Worm (Caenorhabditis elegans): ENCODE data around the gene T24C2.3.

Gene T24C2.3

DNA sequence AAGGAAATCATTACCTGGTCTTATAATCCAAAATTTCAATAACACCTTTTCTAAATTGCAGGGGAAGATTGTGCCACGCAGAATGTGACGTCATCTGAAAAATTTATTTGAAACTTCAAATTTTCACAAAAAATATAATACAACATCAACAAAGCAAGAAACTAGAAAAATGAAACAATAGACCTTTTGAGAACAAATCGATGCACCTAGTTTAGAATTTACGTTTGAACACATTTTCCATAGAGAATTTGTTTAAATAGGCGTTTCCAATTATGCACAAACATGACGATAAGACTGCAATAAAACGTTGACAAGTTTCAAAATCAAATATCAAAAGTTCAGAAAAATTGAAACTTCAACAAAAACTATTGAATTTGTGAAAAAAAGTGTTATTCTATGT is 30.5 kb upstream of the T24C2.3 start, which contains the start of gene fbxa-141:
Gene fbxa-141, minus strand, starts transcription at position 101 of the 400 bp plus-strand sequence.
- TF ChIP-seq unc-62 (GFP tag; optimal IDR thresholded peaks at IDR 0.05 in 1 of 2) = peak in 1 of 2 experiments; percentile 9
- TF ChIP-seq unc-62 (tag; optimal IDR thresholded peaks at IDR 0.05) = no peak
- TF ChIP-seq dmd-6 (GFP tag; IDR thresholded peaks at IDR 0.05) = no peak
- TF ChIP-seq daf-16 (GFP tag; optimal IDR thresholded peaks at IDR 0.05) = no peak
- TF ChIP-seq daf-16 (tag; optimal IDR thresholded peaks at IDR 0.05) = peak; percentile 17

- TF ChIP-seq daf-19 (GFP tag; conservative IDR thresholded peaks at IDR 0.05) = no peak
- no peak for TF ChIP-seq dpl-1 (GFP tag; optimal IDR thresholded peaks at IDR 0.05)
- no peak for TF ChIP-seq ceh-20 (GFP tag; IDR thresholded peaks at IDR 0.05)
- no peak for TF ChIP-seq dmd-6 (GFP tag; IDR thresholded peaks at IDR 0.05)
- no peak for TF ChIP-seq ZK337.2 (GFP tag; IDR thresholded peaks at IDR 0.05)
- peak; percentile 30; the same call in 1 of the 2 replicates for TF ChIP-seq hmg-1.1 (GFP tag; IDR thresholded peaks at IDR 0.05)
- no peak for TF ChIP-seq saeg-2 (GFP tag; IDR thresholded peaks at IDR 0.05)
- TF ChIP-seq fkh-10 (GFP tag; optimal IDR thresholded peaks at IDR 0.05) = peak; percentile 29
- no peak for TF ChIP-seq skn-1 (tag; optimal IDR thresholded peaks at IDR 0.05)
- TF ChIP-seq unc-62 (GFP tag; optimal IDR thresholded peaks at IDR 0.05 in 1 of 2) = peak in 1 of 2 experiments; percentile 84
- TF ChIP-seq unc-62 (tag; optimal IDR thresholded peaks at IDR 0.05) = no peak
- no peak for TF ChIP-seq ctbp-1 (GFP tag; IDR thresholded peaks at IDR 0.05)
- TF ChIP-seq sdz-12 (GFP tag; optimal IDR thresholded peaks at IDR 0.05) = no peak
- no peak for TF ChIP-seq mdt-29 (GFP tag; IDR thresholded peaks at IDR 0.05)
- no peak for TF ChIP-seq Y5F2A.4 (GFP tag; optimal IDR thresholded peaks at IDR 0.05)
- TF ChIP-seq lin-13 (GFP tag; optimal IDR thresholded peaks at IDR 0.05) = no peak
- TF ChIP-seq F26F4.8 (GFP tag; conservative IDR thresholded peaks at IDR 0.05) = no peak
- no peak for TF ChIP-seq madf-9 (GFP tag; conservative IDR thresholded peaks at IDR 0.05)
- no peak for TF ChIP-seq ceh-82 (tag; optimal IDR thresholded peaks at IDR 0.05)
- TF ChIP-seq unc-130 (GFP tag; optimal IDR thresholded peaks at IDR 0.05) = no peak
- TF ChIP-seq hlh-30 (tag; optimal IDR thresholded peaks at IDR 0.05; ENCODE audit: insufficient read depth) = no peak
- TF ChIP-seq lin-15B (tag; optimal IDR thresholded peaks at IDR 0.05) = no peak
- no peak for TF ChIP-seq rbr-2 (tag; optimal IDR thresholded peaks at IDR 0.05)
- TF ChIP-seq lsy-2 (tag; optimal IDR thresholded peaks at IDR 0.05) = no peak
- TF ChIP-seq ztf-7 (tag; optimal IDR thresholded peaks at IDR 0.05) = no peak
- TF ChIP-seq mep-1 (tag; optimal IDR thresholded peaks at IDR 0.05) = peak; percentile 46
- peak; percentile 19 for TF ChIP-seq aha-1 (tag)
These were observed 29.9 kb upstream of the T24C2.3 start for ce11 chrX:14513462-14513861.

- TF ChIP-seq F44E2.7 (GFP tag; IDR thresholded peaks at IDR 0.05) (no peak), dmd-6 (GFP tag; IDR thresholded peaks at IDR 0.05) (peak; percentile 56), nhr-28 (tag; optimal IDR thresholded peaks at IDR 0.05) (peak; percentile 67), pqm-1 (tag; optimal IDR thresholded peaks at IDR 0.05) (peak; percentile 44), mxl-2 (GFP tag; conservative IDR thresholded peaks at IDR 0.05) (no peak)
These were observed 28.3 kb upstream of the T24C2.3 start, which contains the start of gene gcsh-1 for ce11 chrX:14515028-14515427. Gene gcsh-1 (minus strand): TSS chrX:14515073.

DNA sequence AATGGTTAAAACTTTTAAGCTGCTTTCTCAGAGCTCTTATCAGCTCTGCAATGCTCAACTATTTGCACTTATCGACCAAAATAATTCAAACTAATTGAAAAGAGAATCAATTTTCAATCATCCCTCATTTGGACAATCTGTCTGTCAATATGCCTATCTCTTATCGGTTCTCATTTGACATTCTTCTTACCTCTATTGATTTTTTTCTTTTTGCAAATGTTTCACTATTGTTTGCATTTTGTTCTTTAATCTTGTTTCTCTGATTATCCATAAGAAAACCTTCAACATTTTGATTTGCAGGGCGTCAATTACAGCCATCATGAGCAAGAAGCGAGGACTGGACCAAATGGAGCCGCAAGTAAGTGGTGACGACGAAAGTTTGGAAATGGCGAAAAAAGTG is 26.8 kb upstream of the T24C2.3 start, which contains the start of gene D1025.10:
Gene D1025.10, plus strand, starts transcription at position 301 of the 400 bp plus-strand sequence.
- TF ChIP-seq unc-130 (GFP tag; optimal IDR thresholded peaks at IDR 0.05) (no peak), sdz-12 (GFP tag; optimal IDR thresholded peaks at IDR 0.05) (no peak), Y105C5A.15 (GFP tag; IDR thresholded peaks at IDR 0.05) (no peak), mxl-3 (GFP tag; optimal IDR thresholded peaks at IDR 0.05) (no peak), fkh-10 (GFP tag; optimal IDR thresholded peaks at IDR 0.05) (no peak), F49E8.2 (tag; optimal IDR thresholded peaks at IDR 0.05; ENCODE audit: borderline replicate concordance) (no peak), dve-1 (tag; optimal IDR thresholded peaks at IDR 0.05; ENCODE audit: insufficient read depth) (peak; percentile 5), dmd-6 (GFP tag; IDR thresholded peaks at IDR 0.05) (peak; percentile 55; the same call in 1 of the 2 replicates), nhr-28 (tag; optimal IDR thresholded peaks at IDR 0.05) (no peak), hlh-11 (tag; optimal IDR thresholded peaks at IDR 0.05) (no peak), Y75B8A.6 (GFP tag; IDR thresholded peaks at IDR 0.05) (no peak), lin-15B (tag; optimal IDR thresholded peaks at IDR 0.05) (no peak), tra-1 (GFP tag; IDR thresholded peaks at IDR 0.05) (no peak)

Data from whole organism, L4 larva.